Fruit fly (Drosophila melanogaster): ENCODE results near the gene CG31798.

DNA sequence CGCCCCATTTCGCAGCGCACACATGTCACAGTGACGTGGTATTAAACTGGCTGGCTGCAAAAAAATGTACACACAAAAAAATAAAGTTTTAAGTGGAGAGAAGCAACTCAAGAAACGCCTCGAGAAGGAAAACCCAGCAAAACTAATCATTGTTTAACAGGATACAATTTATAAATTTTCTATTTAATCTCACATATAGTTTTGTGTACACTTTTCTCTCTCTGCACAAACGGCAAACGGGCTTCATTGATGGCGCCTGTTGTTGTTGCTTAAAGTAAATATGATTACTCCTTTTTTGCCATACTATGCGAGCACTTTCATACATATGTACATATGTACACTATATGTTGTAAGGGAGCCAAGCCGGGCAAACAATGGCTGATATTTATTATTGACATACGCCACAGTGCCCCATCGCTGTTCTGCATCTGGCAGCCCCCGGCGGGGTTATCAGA lies 35.9 kb upstream of the CG31798 start:
- TF ChIP-seq D1 (tag; optimal IDR thresholded peaks at IDR 0.05): peak; percentile 76
- peak; percentile 92 for TF ChIP-seq CG8159 (tag; optimal IDR thresholded peaks at IDR 0.05)
- TF ChIP-seq CG4496 (GFP tag; IDR thresholded peaks at IDR 0.05): peak; percentile 95
- TF ChIP-seq Pif1B (GFP tag; optimal IDR thresholded peaks at IDR 0.05): peak; percentile 92
- peak; percentile 61 for TF ChIP-seq CG10348 (GFP tag; IDR thresholded peaks at IDR 0.05)
- TF ChIP-seq fd96Ca (GFP tag; IDR thresholded peaks at IDR 0.05): peak; percentile 96

Data from whole organism, pupa.